Worm (Caenorhabditis elegans): Measurements from ENCODE around the gene ttr-7.

DNA sequence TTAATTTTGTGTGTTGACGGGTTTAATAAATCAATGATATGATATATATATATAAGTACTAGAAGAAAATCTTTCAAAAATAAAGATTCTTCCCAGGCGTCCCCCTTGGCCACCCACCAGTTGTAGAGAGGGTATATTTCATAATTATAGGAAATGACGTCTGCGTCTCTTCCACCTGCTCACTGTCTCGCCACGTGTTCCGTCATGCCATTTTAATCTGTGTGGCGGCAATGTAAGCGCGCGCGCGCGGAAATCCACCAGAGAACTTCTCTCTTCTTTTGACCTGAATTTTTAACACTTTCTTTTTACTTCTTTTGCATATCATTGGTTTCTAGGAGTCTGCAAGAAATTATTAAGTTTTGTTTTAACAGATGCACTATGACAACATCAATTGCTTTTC, 48.6 kb downstream of the ttr-7 start:
- TF ChIP-seq unc-62 (GFP tag; optimal IDR thresholded peaks at IDR 0.05), result no peak
- TF ChIP-seq F55B11.4 (tag; optimal IDR thresholded peaks at IDR 0.05; ENCODE audit: borderline replicate concordance, insufficient read depth), result no peak
- TF ChIP-seq ztf-18 (tag; optimal IDR thresholded peaks at IDR 0.05), result no peak
- no peak for TF ChIP-seq F10E7.11 (tag; optimal IDR thresholded peaks at IDR 0.05)
- TF ChIP-seq F57A8.1 (GFP tag; optimal IDR thresholded peaks at IDR 0.05), result no peak
- TF ChIP-seq F52B5.7 (tag; optimal IDR thresholded peaks at IDR 0.05), result no peak

Data from whole organism, young adult.